Worm (Caenorhabditis elegans): ENCODE data around the gene C56E6.4.

ce11 chrII:6499067-6499466 is 29.5 kb downstream of the C56E6.4 start, which contains the start of gene twk-49:
- TF ChIP-seq him-1 (tag; optimal IDR thresholded peaks at IDR 0.05) (no peak), dao-5 (tag; optimal IDR thresholded peaks at IDR 0.05) (no peak)
